Worm (Caenorhabditis elegans): Measurements from ENCODE around the gene cul-5.

DNA sequence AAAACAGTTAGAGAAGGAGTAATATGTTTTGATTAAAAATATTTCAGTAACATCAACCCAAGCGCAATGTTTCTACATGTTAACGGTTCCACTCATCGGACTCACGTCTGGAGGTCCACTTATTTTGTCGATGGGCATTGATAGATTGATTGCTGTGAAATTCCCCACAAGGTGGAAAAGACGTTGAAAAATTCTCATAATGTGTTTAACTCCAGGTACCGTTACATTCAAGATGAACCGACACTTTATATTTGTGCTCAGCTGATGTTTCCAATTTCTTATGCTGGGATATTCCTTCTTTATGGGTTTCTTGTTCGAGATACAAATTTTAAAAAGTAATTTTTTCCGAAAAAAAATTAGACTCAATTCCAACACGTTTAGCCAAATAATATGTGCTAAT is 26.3 kb upstream of the cul-5 start:
- TF ChIP-seq fos-1 (tag; optimal IDR thresholded peaks at IDR 0.05) (no peak), unc-62 (GFP tag; optimal IDR thresholded peaks at IDR 0.05 in 1 of 2) (no peak), unc-62 (tag; optimal IDR thresholded peaks at IDR 0.05) (no peak), aly-2 (tag; optimal IDR thresholded peaks at IDR 0.05) (no peak), skn-1 (tag; optimal IDR thresholded peaks at IDR 0.05) (no peak), dmd-9 (GFP tag; IDR thresholded peaks at IDR 0.05) (no peak), R02D3.7 (tag; optimal IDR thresholded peaks at IDR 0.05) (no peak), snpc-4 (tag; optimal IDR thresholded peaks at IDR 0.05) (no peak), lsy-2 (tag; optimal IDR thresholded peaks at IDR 0.05) (no peak), tag-97 (GFP tag; IDR thresholded peaks at IDR 0.05) (no peak)
